Fruit fly (Drosophila melanogaster): ENCODE results near the gene CG8138.

The CG8138 gene

dm6 chr3R:13181004-13181403, at the start of gene CG8138:
Gene CG8138 (plus strand): TSS chr3R:13181304.
- TF ChIP-seq CTCF (optimal IDR thresholded peaks at IDR 0.05): no peak

- TF ChIP-seq CG8478 (optimal IDR thresholded peaks at IDR 0.05): no peak
- no peak for TF ChIP-seq CTCF (optimal IDR thresholded peaks at IDR 0.05)
These were observed 43.0 kb upstream of the CG8138 start for dm6 chr3R:13138120-13138519.

DNA sequence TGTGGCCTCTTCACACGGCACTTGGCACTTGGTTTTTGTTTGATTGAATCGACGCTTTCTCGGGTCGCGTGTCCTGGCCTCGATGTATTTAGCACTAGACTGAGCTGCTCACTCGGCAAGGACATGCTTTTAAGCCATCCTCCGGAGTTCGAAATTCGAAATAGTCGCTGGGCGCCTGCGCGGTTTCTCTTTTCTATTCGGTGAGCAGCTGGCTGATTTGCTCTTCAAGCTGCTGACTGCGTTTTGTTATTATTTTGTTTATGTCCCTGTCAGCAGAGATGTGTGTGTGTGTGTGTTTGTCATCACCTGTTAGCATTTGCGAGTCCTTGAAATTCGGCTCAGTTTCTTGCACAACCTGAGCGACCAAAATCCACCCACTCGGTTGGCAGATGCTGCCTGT, 25.5 kb upstream of the CG8138 start, which contains the start of gene 2mit:
Gene 2mit, minus strand, starts transcription at position 101 of the 400 bp plus-strand sequence.
- TF ChIP-seq CTCF (optimal IDR thresholded peaks at IDR 0.05) (no peak), CG8478 (optimal IDR thresholded peaks at IDR 0.05) (no peak)

DNA sequence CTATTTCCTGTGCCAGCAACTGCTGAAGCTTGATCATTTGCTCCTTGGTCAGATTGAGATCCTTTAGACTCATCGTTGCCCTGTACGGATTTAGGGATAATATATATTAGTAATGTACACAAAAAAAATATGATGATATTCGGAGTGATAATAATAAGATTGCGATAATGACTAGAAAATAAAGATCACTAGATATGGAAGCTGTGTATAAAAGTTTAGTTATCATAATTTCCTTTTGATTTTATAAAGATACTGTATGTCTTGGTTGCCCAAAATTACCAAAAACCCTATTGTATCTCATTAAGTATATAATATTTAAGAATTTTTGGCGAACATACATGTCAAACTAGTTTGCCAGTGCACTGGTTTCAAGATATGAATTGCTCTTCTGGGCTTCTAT, 5.3 kb downstream of the CG8138 start, which contains the start of gene CG8508:
Gene CG8508, minus strand, starts transcription at position 101 of the 400 bp plus-strand sequence.
- TF ChIP-seq CTCF (optimal IDR thresholded peaks at IDR 0.05): no peak

dm6 chr3R:13188219-13188618, 7.1 kb downstream of the CG8138 start, which contains the start of gene CG14380:
Gene CG14380 (plus strand): TSS chr3R:13188519.
- TF ChIP-seq CG8478 (optimal IDR thresholded peaks at IDR 0.05): no peak
- no peak for TF ChIP-seq CTCF (optimal IDR thresholded peaks at IDR 0.05)

DNA sequence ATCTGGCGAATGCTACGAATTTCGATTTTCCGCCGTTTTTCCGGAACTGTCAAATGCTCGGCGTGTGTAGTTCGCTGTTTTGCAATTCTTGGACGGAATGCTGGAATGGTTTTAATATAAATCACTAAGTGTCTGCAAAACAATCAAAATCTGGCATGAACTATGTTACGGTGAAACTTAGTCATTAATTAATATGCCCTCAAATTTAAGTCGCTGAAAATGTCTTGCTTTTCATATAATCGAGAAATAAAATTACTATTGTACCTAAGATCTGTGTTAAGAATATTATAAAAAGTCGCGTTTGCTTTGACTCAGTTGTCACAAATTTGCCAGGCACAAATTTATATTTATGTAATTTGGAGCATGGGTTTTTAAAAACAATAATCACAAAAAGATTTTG, 10.2 kb downstream of the CG8138 start, which contains the start of gene CG8141:
Gene CG8141, plus strand, starts transcription at position 301 of the 400 bp plus-strand sequence.
- no peak for TF ChIP-seq CTCF (optimal IDR thresholded peaks at IDR 0.05)
- no peak for TF ChIP-seq CG8478 (optimal IDR thresholded peaks at IDR 0.05)

dm6 chr3R:13200402-13200801, 19.3 kb downstream of the CG8138 start:
- TF ChIP-seq CG8478 (optimal IDR thresholded peaks at IDR 0.05) (no peak), CTCF (optimal IDR thresholded peaks at IDR 0.05) (no peak)

- TF ChIP-seq CG8478 (optimal IDR thresholded peaks at IDR 0.05) (no peak), CTCF (optimal IDR thresholded peaks at IDR 0.05) (no peak)
These were observed 27.3 kb downstream of the CG8138 start for dm6 chr3R:13208451-13208850.

dm6 chr3R:13214347-13214746, 33.2 kb downstream of the CG8138 start, which contains the start of gene CG8483:
Gene CG8483 (minus strand): TSS chr3R:13214465.
- TF ChIP-seq CTCF (optimal IDR thresholded peaks at IDR 0.05) (no peak), CG8478 (optimal IDR thresholded peaks at IDR 0.05) (no peak)

dm6 chr3R:13215100-13215499, 34.0 kb downstream of the CG8138 start:
- TF ChIP-seq CG8478 (optimal IDR thresholded peaks at IDR 0.05): no peak
- TF ChIP-seq CTCF (optimal IDR thresholded peaks at IDR 0.05): no peak

DNA sequence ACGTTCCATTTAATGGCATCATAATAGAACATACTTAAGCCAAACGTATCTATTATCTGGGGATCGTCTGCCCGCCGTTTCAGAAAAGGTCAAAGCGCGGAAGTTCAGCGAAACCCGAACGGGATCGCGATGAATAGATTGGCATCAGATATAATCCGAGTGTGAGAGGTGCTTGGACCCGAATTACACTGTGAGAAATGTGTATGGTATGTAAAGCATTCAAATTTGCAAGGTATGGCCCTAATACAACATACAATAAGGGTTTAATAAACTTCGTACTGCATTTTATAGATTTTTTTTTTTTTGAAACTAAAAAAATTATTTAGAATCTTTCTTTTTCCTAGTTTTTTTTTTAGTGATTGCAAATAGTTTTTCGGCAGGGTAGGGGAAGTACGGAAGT, 37.6 kb downstream of the CG8138 start:
- TF ChIP-seq CTCF (optimal IDR thresholded peaks at IDR 0.05) (no peak), CG8478 (optimal IDR thresholded peaks at IDR 0.05) (no peak)

DNA sequence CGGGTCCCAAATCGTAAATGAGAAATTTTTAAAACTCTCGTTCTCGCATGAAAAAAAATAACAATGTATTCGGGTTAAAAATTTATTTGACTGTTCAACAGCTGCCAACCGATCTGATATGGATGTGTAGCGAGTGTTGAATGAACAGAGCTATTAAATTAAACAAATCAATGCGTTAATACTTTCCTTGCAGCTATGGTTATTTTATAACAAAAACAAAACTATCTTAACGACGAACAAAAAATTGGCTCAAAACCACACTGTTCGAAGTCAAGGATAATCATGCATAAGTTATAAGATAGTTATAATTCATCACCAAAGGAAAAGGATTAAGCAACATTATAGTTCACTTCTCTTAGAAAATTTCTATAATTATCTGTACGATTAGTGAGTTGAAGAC, 39.4 kb downstream of the CG8138 start, which contains the start of gene CG8476:
Gene CG8476, minus strand, starts transcription at position 101 of the 400 bp plus-strand sequence.
- TF ChIP-seq CG8478 (optimal IDR thresholded peaks at IDR 0.05) (no peak), CTCF (optimal IDR thresholded peaks at IDR 0.05) (no peak)

dm6 chr3R:13221820-13222219, 40.7 kb downstream of the CG8138 start:
- no peak for TF ChIP-seq CTCF (optimal IDR thresholded peaks at IDR 0.05)
- TF ChIP-seq CG8478 (optimal IDR thresholded peaks at IDR 0.05): no peak

- no peak for TF ChIP-seq CG8478 (optimal IDR thresholded peaks at IDR 0.05)
These were observed 50.1 kb downstream of the CG8138 start for dm6 chr3R:13231184-13231583.

Measured in S2 (cell line).